Worm (Caenorhabditis elegans) whole organism, L1 larva: Measurements from ENCODE around the gene Y26G10.1.

Source experiments
- C04F5.9 ChIP-seq: sonication (generic microtip); optimal IDR thresholded peaks from 2 replicates; lab custom pipeline; 2016; ENCODE audit warnings: missing genetic modification characterization, missing compliant biosample characterization
- C16A3.4 ChIP-seq: fragments of 150-350 bp; optimal IDR thresholded peaks from 2 replicates; lab custom pipeline; 2014; ENCODE audit warnings: missing biosample characterization, missing genetic modification characterization
- Y116A8C.19 ChIP-seq: sonication (generic microtip); optimal IDR thresholded peaks from 2 replicates; lab custom pipeline; 2016; ENCODE audit warnings: missing compliant biosample characterization, missing genetic modification characterization, borderline replicate concordance
- aly-2 ChIP-seq: fragments of 150-350 bp; optimal IDR thresholded peaks from 2 replicates; lab custom pipeline; 2014; ENCODE audit warnings: missing biosample characterization, missing genetic modification characterization
- ama-1 ChIP-seq: fragments of 150-350 bp; optimal IDR thresholded peaks from 2 replicates; lab custom pipeline; 2014
- blmp-1 ChIP-seq: fragments of 150-350 bp; optimal IDR thresholded peaks from 2 replicates; lab custom pipeline; 2014; ENCODE audit warnings: missing biosample characterization, missing genetic modification characterization
- ceh-8 ChIP-seq: fragments of 200-800 bp; sonication (Bioruptor generic); optimal IDR thresholded peaks from 2 replicates; lab custom pipeline; 2018; ENCODE audit warnings: mild to moderate bottlenecking, missing genetic modification characterization, moderate library complexity, missing compliant biosample characterization
- ceh-90 ChIP-seq: sonication (generic microtip); optimal IDR thresholded peaks from 2 replicates; lab custom pipeline; 2016; ENCODE audit warnings: missing genetic modification characterization, missing compliant biosample characterization
- dpl-1 ChIP-seq, 3 experiments: fragments of 150-350 bp in 2 of 3; sonication (generic microtip) in 1 of 3; optimal IDR thresholded peaks; 2 replicates each; lab custom pipeline; 2014 to 2017; ENCODE audit warnings: missing biosample characterization in 3 of 3, missing genetic modification characterization in 3 of 3, missing genetic modification reagents in 3 of 3
- egl-27 ChIP-seq, 2 experiments: fragments of 150-350 bp in 1 of 2; sonication (generic microtip); optimal IDR thresholded peaks; 3 replicates each; lab custom pipeline; 2017 to 2018; ENCODE audit warnings: missing biosample characterization in 2 of 2, missing genetic modification characterization in 2 of 2, missing genetic modification reagents in 2 of 2
- elt-2 ChIP-seq: sonication (generic microtip); optimal IDR thresholded peaks from 2 replicates; lab custom pipeline; 2016; ENCODE audit warnings: missing genetic modification characterization, mild to moderate bottlenecking, inconsistent platforms, missing compliant biosample characterization, missing genetic modification reagents
- elt-3 ChIP-seq, 6 experiments: fragments of 150-350 bp in 1 of 6; sonication (generic microtip); optimal IDR thresholded peaks; 2 replicates each; lab custom pipeline; 2017 to 2018; ENCODE audit warnings: missing biosample characterization in 6 of 6, missing genetic modification characterization in 6 of 6, inconsistent platforms in 1 of 6
- fkh-10 ChIP-seq: sonication (generic microtip); optimal IDR thresholded peaks from 2 replicates; lab custom pipeline; 2017; ENCODE audit warnings: missing biosample characterization, missing genetic modification reagents, missing genetic modification characterization
- fkh-4 ChIP-seq: sonication (generic microtip); optimal IDR thresholded peaks from 2 replicates; lab custom pipeline; 2016; ENCODE audit warnings: missing compliant biosample characterization, missing genetic modification characterization, borderline replicate concordance
- fos-1 ChIP-seq: fragments of 150-350 bp; optimal IDR thresholded peaks from 2 replicates; lab custom pipeline; 2014; ENCODE audit warnings: missing biosample characterization, missing genetic modification characterization
- grh-1 ChIP-seq: fragments of 200-800 bp; sonication (Bioruptor generic); IDR thresholded peaks from 2 replicates; pipeline ENCODE4 v1.3.6; 2022; ENCODE audit warnings: missing genetic modification reagents, missing genetic modification characterization, missing compliant biosample characterization
- hlh-4 ChIP-seq: sonication (generic microtip); optimal IDR thresholded peaks from 2 replicates; lab custom pipeline; 2016; ENCODE audit warnings: mild to moderate bottlenecking, missing genetic modification characterization, missing compliant biosample characterization
- isw-1 ChIP-seq: fragments of 200-800 bp; sonication (Bioruptor generic); IDR thresholded peaks from 2 replicates; pipeline ENCODE4 v1.3.6; 2022; ENCODE audit warnings: missing genetic modification characterization, missing compliant biosample characterization
- jun-1 ChIP-seq: fragments of 150-350 bp; optimal IDR thresholded peaks from 2 replicates; lab custom pipeline; 2014; ENCODE audit warnings: missing biosample characterization, missing genetic modification reagents, missing genetic modification characterization
- lin-13 ChIP-seq: fragments of 150-350 bp; optimal IDR thresholded peaks from 2 replicates; lab custom pipeline; 2014; ENCODE audit warnings: missing biosample characterization, missing genetic modification reagents, missing genetic modification characterization
- lin-14 ChIP-seq: fragments of 200-800 bp; sonication (Bioruptor generic); optimal IDR thresholded peaks from 2 replicates; lab custom pipeline; 2018; ENCODE audit warnings: mild to moderate bottlenecking, missing genetic modification characterization, moderate library complexity, missing compliant biosample characterization
- lin-15B ChIP-seq: fragments of 150-350 bp; sonication (generic microtip); optimal IDR thresholded peaks from 3 replicates; lab custom pipeline; 2014; ENCODE audit warnings: missing biosample characterization, missing genetic modification characterization
- lin-35 ChIP-seq, 2 experiments: fragments of 150-350 bp; optimal IDR thresholded peaks; 2 replicates each; lab custom pipeline; 2014; ENCODE audit warnings: missing biosample characterization in 2 of 2, missing genetic modification characterization in 2 of 2, missing genetic modification reagents in 2 of 2
- lir-3 ChIP-seq: sonication (generic microtip); optimal IDR thresholded peaks from 2 replicates; lab custom pipeline; 2016; ENCODE audit warnings: mild to moderate bottlenecking, missing genetic modification characterization, moderate library complexity, missing compliant biosample characterization; ENCODE audit not compliant: poor library complexity
- lsy-2 ChIP-seq, 2 experiments: fragments of 150-350 bp; optimal IDR thresholded peaks; 2 replicates each; lab custom pipeline; 2014; ENCODE audit warnings: missing biosample characterization in 2 of 2, missing genetic modification characterization in 2 of 2
- mef-2 ChIP-seq: fragments of 150-350 bp; optimal IDR thresholded peaks from 2 replicates; lab custom pipeline; 2014; ENCODE audit warnings: missing biosample characterization, missing genetic modification characterization
- mep-1 ChIP-seq: fragments of 150-350 bp; optimal IDR thresholded peaks from 2 replicates; lab custom pipeline; 2014; ENCODE audit warnings: missing biosample characterization, missing genetic modification characterization
- nhr-12 ChIP-seq: sonication (generic microtip); optimal IDR thresholded peaks from 2 replicates; lab custom pipeline; 2017; ENCODE audit warnings: missing biosample characterization, missing genetic modification characterization
- nhr-19 ChIP-seq: fragments of 200-800 bp; sonication (Bioruptor generic); conservative IDR thresholded peaks from 2 replicates; pipeline ENCODE4 v1.3.6; 2022; ENCODE audit warnings: missing genetic modification characterization, missing compliant biosample characterization
- nhr-20 ChIP-seq: sonication (generic microtip); optimal IDR thresholded peaks from 2 replicates; lab custom pipeline; 2016; ENCODE audit warnings: mild to moderate bottlenecking, missing genetic modification characterization, missing compliant biosample characterization
- nhr-237 ChIP-seq: fragments of 150-350 bp; optimal IDR thresholded peaks from 2 replicates; lab custom pipeline; 2014; ENCODE audit warnings: missing biosample characterization, missing genetic modification characterization
- nhr-28 ChIP-seq: fragments of 150-350 bp; optimal IDR thresholded peaks from 2 replicates; lab custom pipeline; 2014; ENCODE audit warnings: missing biosample characterization, missing genetic modification characterization
- nhr-47 ChIP-seq: sonication (generic microtip); optimal IDR thresholded peaks from 2 replicates; lab custom pipeline; 2016; ENCODE audit warnings: mild to moderate bottlenecking, missing genetic modification characterization, moderate library complexity, missing compliant biosample characterization
- nhr-76 ChIP-seq: sonication (generic microtip); optimal IDR thresholded peaks from 2 replicates; lab custom pipeline; 2017; ENCODE audit warnings: missing biosample characterization, missing genetic modification characterization
- nhr-85 ChIP-seq: sonication (generic microtip); peaks from one replicate; lab custom pipeline; 2016; ENCODE audit warnings: missing genetic modification characterization, inconsistent platforms, missing compliant biosample characterization
- nhr-90 ChIP-seq: sonication (generic microtip); optimal IDR thresholded peaks from 2 replicates; lab custom pipeline; 2016; ENCODE audit warnings: mild to moderate bottlenecking, missing genetic modification characterization, missing compliant biosample characterization; ENCODE audit not compliant: poor library complexity
- pax-3 ChIP-seq: fragments of 200-800 bp; sonication (Bioruptor generic); optimal IDR thresholded peaks from 2 replicates; lab custom pipeline; 2018; ENCODE audit warnings: mild to moderate bottlenecking, missing genetic modification characterization, moderate library complexity, missing compliant biosample characterization
- pqm-1 ChIP-seq: sonication (generic microtip); optimal IDR thresholded peaks from 3 replicates; lab custom pipeline; 2017; ENCODE audit warnings: missing biosample characterization, missing genetic modification characterization
- snpc-4 ChIP-seq: fragments of 150-350 bp; optimal IDR thresholded peaks from 2 replicates; lab custom pipeline; 2014; ENCODE audit warnings: missing biosample characterization, missing genetic modification characterization
- snu-23 ChIP-seq: sonication (generic microtip); optimal IDR thresholded peaks from 2 replicates; lab custom pipeline; 2016; ENCODE audit warnings: missing genetic modification characterization, missing compliant biosample characterization
- sup-37 ChIP-seq: fragments of 200-800 bp; sonication (Bioruptor generic); optimal IDR thresholded peaks from 2 replicates; lab custom pipeline; 2018; ENCODE audit warnings: mild to moderate bottlenecking, missing genetic modification characterization, missing compliant biosample characterization
- swsn-7 ChIP-seq: sonication (generic microtip); optimal IDR thresholded peaks from 2 replicates; lab custom pipeline; 2016; ENCODE audit warnings: missing genetic modification characterization, missing compliant biosample characterization
- tbx-2 ChIP-seq: sonication (generic microtip); optimal IDR thresholded peaks from 2 replicates; lab custom pipeline; 2016; ENCODE audit warnings: missing genetic modification characterization, missing compliant biosample characterization
- tlp-1 ChIP-seq: fragments of 150-350 bp; optimal IDR thresholded peaks from 2 replicates; lab custom pipeline; 2014; ENCODE audit warnings: missing biosample characterization, missing genetic modification characterization
- unc-130 ChIP-seq: fragments of 150-350 bp; optimal IDR thresholded peaks from 2 replicates; lab custom pipeline; 2017; ENCODE audit warnings: missing biosample characterization, missing genetic modification characterization, inconsistent platforms
- unc-30 ChIP-seq: sonication (generic microtip); optimal IDR thresholded peaks from 2 replicates; lab custom pipeline; 2017; ENCODE audit warnings: missing biosample characterization, missing genetic modification characterization
- unc-62 ChIP-seq: fragments of 150-350 bp; optimal IDR thresholded peaks from 2 replicates; lab custom pipeline; 2014; ENCODE audit warnings: missing biosample characterization, missing genetic modification reagents, missing genetic modification characterization
- unc-98 ChIP-seq: fragments of 200-800 bp; sonication (Bioruptor generic); IDR thresholded peaks from 2 replicates; pipeline ENCODE4 v1.3.6; 2022; ENCODE audit warnings: missing genetic modification characterization, missing compliant biosample characterization
- ztf-11 ChIP-seq, 2 experiments: sonication (generic microtip); optimal IDR thresholded peaks; 2 replicates each; lab custom pipeline; 2016 to 2017; ENCODE audit warnings: missing genetic modification characterization in 2 of 2, missing biosample characterization in 1 of 2, missing compliant biosample characterization in 1 of 2

Gene Y26G10.1

DNA sequence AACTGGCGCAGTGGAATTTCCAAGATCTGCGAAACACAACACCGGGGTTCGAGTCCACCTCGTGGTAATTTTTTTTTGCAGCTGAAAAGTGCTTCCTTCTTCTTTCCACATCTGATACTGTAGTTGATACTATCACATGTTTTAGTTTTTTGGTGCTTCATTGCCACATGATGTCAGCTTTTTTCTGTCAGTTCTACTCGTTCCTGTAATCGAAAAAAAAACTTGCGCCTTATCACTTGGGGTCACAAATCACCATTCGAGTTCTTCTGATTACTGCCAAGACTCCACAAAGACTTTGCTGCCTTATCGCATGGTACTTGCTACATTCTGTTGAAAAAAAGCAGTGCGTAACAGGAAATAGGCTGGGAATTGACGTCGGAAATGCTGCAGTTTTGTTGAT, 26.0 kb upstream of the Y26G10.1 start:
- TF ChIP-seq nhr-19 (GFP tag; lab: Robert Waterston, UW) (peak; percentile 18; the same call in 1 of the 2 replicates), C16A3.4 (tag; lab: Kevin White, UChicago) (no peak), pqm-1 (peak; percentile 95), ceh-8 (GFP tag; lab: Kevin White, UChicago) (no peak), nhr-12 (tag; lab: Kevin White, UChicago) (no peak), unc-30 (tag; lab: Kevin White, UChicago) (no peak), egl-27 (tag; optimal IDR thresholded peaks at IDR 0.05; lab: Kevin White, UChicago) (no peak), lin-13 (no peak), nhr-90 (tag; lab: Kevin White, UChicago) (peak; percentile 5), swsn-7 (tag; lab: Kevin White, UChicago) (no peak), nhr-20 (peak; percentile 45), elt-2 (tag; lab: Kevin White, UChicago) (peak; percentile 98), lin-14 (no peak), lsy-2 (tag; optimal IDR thresholded peaks at IDR 0.05; lab: Kevin White, UChicago) (peak in 1 of 2 experiments; percentile 0), lin-35 (GFP tag; optimal IDR thresholded peaks at IDR 0.05; lab: Kevin White, UChicago) (peak in 1 of 2 experiments; percentile 46), jun-1 (tag; lab: Kevin White, UChicago) (peak; percentile 50), ama-1 (lab: Kevin White, UChicago) (no peak), mep-1 (tag; lab: Kevin White, UChicago) (no peak), unc-62 (no peak)

DNA sequence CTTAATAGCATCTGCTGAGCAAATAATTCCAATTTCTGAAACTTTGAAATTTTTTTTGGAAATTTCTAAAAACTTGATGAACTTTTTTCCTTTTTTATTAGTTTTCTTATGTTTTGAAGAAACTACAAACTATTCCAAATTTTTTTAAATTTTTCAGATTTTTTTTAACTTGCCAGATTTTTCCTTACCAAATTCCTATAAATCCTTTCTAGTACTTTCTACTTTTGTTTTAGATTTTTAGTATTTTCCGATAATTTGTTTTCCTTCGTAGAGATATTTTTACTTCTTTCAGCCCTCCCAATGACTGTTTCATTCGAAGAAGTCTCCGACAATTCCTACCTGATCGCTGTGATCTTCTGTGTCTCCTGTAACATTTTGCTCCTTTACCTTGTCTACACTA, 22.9 kb upstream of the Y26G10.1 start, which contains the start of gene str-77:
TSS of gene str-77 (plus strand) at position 301 of the 400 bp plus-strand sequence.
- TF ChIP-seq ceh-90 (tag; lab: Kevin White, UChicago) (no peak), pax-3 (tag; lab: Kevin White, UChicago) (no peak), dpl-1 (GFP tag; optimal IDR thresholded peaks at IDR 0.05; lab: Kevin White, UChicago) (no peak), aly-2 (tag; lab: Kevin White, UChicago) (no peak), lir-3 (tag; lab: Kevin White, UChicago) (no peak), C04F5.9 (tag; lab: Kevin White, UChicago) (no peak), nhr-85 (no peak), fkh-10 (no peak), lin-14 (no peak), unc-98 (GFP tag; lab: Robert Waterston, UW) (no peak), tbx-2 (tag; lab: Kevin White, UChicago) (no peak), nhr-237 (no peak), mef-2 (tag; lab: Kevin White, UChicago) (no peak)

DNA sequence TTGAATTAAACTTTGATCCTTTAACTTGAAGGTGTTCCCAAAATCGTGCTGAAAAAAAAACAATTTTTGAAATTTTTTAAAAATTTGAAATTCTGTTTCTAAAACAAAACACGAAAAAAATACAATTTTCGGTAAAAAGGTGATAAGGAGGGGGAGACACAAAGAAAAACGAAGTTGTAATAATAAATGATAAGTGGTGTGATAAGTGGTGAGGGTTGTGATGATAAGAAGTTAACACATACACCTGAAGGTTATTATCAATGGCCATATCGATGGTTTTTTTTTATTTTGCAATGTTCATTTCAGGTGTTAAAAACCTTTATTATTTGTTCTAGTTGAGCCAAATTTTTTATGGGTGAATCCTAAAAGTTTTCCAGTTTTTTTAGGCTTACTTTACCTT, 18.6 kb upstream of the Y26G10.1 start, which contains the start of gene twk-33:
TSS of gene twk-33 (minus strand) at position 48 of the 400 bp plus-strand sequence.
- TF ChIP-seq unc-62 (no peak), fkh-4 (tag; lab: Kevin White, UChicago) (no peak), tlp-1 (tag; lab: Kevin White, UChicago) (peak; percentile 40), C16A3.4 (tag; lab: Kevin White, UChicago) (no peak), elt-2 (tag; lab: Kevin White, UChicago) (peak; percentile 96), nhr-237 (no peak), nhr-76 (tag; lab: Kevin White, UChicago) (no peak), lin-15B (tag; lab: Kevin White, UChicago) (no peak), elt-3 (tag; optimal IDR thresholded peaks at IDR 0.05; lab: Kevin White, UChicago) (peak in 1 of 6 experiments; percentile 63), blmp-1 (tag; lab: Kevin White, UChicago) (no peak), ceh-90 (tag; lab: Kevin White, UChicago) (no peak), grh-1 (GFP tag; lab: Robert Waterston, UW) (no peak), Y116A8C.19 (no peak), unc-130 (tag; lab: Kevin White, UChicago) (no peak), snpc-4 (no peak), fos-1 (tag; lab: Kevin White, UChicago) (no peak), ztf-11 (tag; optimal IDR thresholded peaks at IDR 0.05; lab: Kevin White, UChicago) (no peak), snu-23 (no peak), isw-1 (GFP tag; lab: Robert Waterston, UW) (no peak), nhr-90 (tag; lab: Kevin White, UChicago) (no peak), pqm-1 (peak; percentile 95), ama-1 (lab: Kevin White, UChicago) (no peak), nhr-28 (tag; lab: Kevin White, UChicago) (no peak), hlh-4 (tag; lab: Kevin White, UChicago) (no peak), mef-2 (tag; lab: Kevin White, UChicago) (no peak), lin-14 (no peak), nhr-47 (no peak), lsy-2 (tag; optimal IDR thresholded peaks at IDR 0.05; lab: Kevin White, UChicago) (no peak), pax-3 (tag; lab: Kevin White, UChicago) (no peak), ceh-8 (GFP tag; lab: Kevin White, UChicago) (no peak), sup-37 (GFP tag; lab: Kevin White, UChicago) (no peak)
